Fruit fly (Drosophila melanogaster): ENCODE data around the gene Ugt36F1.

DNA sequence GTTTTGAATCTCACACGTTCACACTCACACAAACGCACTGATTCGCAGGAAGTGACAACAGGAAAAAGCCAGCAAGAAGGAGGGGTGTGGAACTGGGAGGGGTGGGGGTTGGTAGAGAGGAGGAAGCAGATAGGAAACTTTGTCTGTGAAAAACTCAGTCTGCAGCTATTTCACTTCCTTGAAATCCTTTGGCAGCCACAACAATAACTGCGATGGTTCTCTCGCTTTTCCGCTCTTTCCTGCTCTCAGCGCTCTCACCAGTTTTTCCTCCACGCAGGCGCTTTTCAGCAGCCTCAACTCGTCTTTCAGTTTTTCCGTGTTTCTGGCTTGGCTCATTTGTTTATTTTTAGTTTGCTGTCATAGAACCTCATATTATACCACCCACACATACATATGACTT lies 27.7 kb downstream of the Ugt36F1 start:
- TF ChIP-seq Lpt (GFP tag; optimal IDR thresholded peaks at IDR 0.05), result no peak
- TF ChIP-seq fd59A (GFP tag; optimal IDR thresholded peaks at IDR 0.05), result no peak
- no peak for TF ChIP-seq Met (GFP tag; optimal IDR thresholded peaks at IDR 0.05)
- no peak for TF ChIP-seq CG15336 (GFP tag; IDR thresholded peaks at IDR 0.05)
- no peak for TF ChIP-seq CG16779 (tag; optimal IDR thresholded peaks at IDR 0.05)
- no peak for TF ChIP-seq CG34406 (GFP tag; optimal IDR thresholded peaks at IDR 0.05)
- TF ChIP-seq CG8319 (GFP tag; optimal IDR thresholded peaks at IDR 0.05), result no peak
- TF ChIP-seq Gug (GFP tag; IDR thresholded peaks at IDR 0.05), result no peak
- TF ChIP-seq eg (GFP tag; IDR thresholded peaks at IDR 0.05), result no peak
- TF ChIP-seq dsx (GFP tag; optimal IDR thresholded peaks at IDR 0.05; ENCODE audit: poor library complexity, severe bottlenecking), result no peak
- TF ChIP-seq CG31627 (GFP tag; optimal IDR thresholded peaks at IDR 0.05), result no peak
- TF ChIP-seq CG6276 (GFP tag; optimal IDR thresholded peaks at IDR 0.05), result no peak
- TF ChIP-seq CG3032 (tag; optimal IDR thresholded peaks at IDR 0.05), result no peak
